Worm (Caenorhabditis elegans): Measurements from ENCODE around the gene str-149.

DNA sequence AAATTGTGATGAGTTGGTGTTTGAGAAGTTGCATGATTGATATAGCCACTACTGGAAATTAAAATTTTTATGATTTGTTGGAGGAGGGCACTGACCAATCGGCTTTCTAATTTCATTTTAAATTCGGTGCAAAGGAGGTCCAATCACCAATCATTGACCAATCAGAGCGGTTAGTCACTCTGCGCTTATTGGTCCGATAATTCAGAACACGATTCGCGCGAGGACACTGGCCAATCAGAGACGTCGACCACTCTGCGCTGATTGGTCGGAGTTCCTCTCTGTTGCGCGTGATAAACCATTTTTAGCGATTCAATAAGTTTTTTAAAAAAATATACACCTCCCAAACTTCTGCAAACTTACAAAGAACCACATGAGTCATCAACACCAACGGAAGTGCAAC lies 26.6 kb downstream of the str-149 start:
- TF ChIP-seq snpc-4 (tag; optimal IDR thresholded peaks at IDR 0.05) (no peak), ceh-16 (tag; optimal IDR thresholded peaks at IDR 0.05) (no peak), unc-62 (GFP tag; optimal IDR thresholded peaks at IDR 0.05) (no peak), skn-1 (tag; optimal IDR thresholded peaks at IDR 0.05) (no peak), ama-1 (optimal IDR thresholded peaks at IDR 0.05) (no peak), elt-1 (tag; optimal IDR thresholded peaks at IDR 0.05) (no peak), blmp-1 (tag; optimal IDR thresholded peaks at IDR 0.05; ENCODE audit: insufficient read depth) (no peak)
